Worm (Caenorhabditis elegans): ENCODE results near the gene srw-16.

- no peak for TF ChIP-seq fos-1 (tag; optimal IDR thresholded peaks at IDR 0.05)
- no peak for TF ChIP-seq unc-62 (GFP tag; optimal IDR thresholded peaks at IDR 0.05)
- TF ChIP-seq nhr-237 (tag; optimal IDR thresholded peaks at IDR 0.05): no peak
- TF ChIP-seq snpc-4 (tag; optimal IDR thresholded peaks at IDR 0.05): no peak
- no peak for TF ChIP-seq tbx-2 (tag; optimal IDR thresholded peaks at IDR 0.05)
- TF ChIP-seq elt-3 (tag; optimal IDR thresholded peaks at IDR 0.05): no peak
- TF ChIP-seq ama-1 (optimal IDR thresholded peaks at IDR 0.05): no peak
- no peak for TF ChIP-seq lsy-2 (tag; optimal IDR thresholded peaks at IDR 0.05)
- TF ChIP-seq efl-1 (optimal IDR thresholded peaks at IDR 0.05): no peak
- no peak for TF ChIP-seq efl-1 (GFP tag; optimal IDR thresholded peaks at IDR 0.05 in 1 of 2)
- no peak for TF ChIP-seq zag-1 (tag; optimal IDR thresholded peaks at IDR 0.05)
- no peak for TF ChIP-seq fkh-4 (tag; optimal IDR thresholded peaks at IDR 0.05; ENCODE audit: borderline replicate concordance)
- TF ChIP-seq ztf-4 (tag; optimal IDR thresholded peaks at IDR 0.05): no peak
- TF ChIP-seq ets-5 (GFP tag; IDR thresholded peaks at IDR 0.05): no peak
These were observed 7.3 kb downstream of the srw-16 start, which contains the start of gene T10H4.13 for ce11 chrV:15267405-15267804.
